Worm (Caenorhabditis elegans): ENCODE results near the gene C53B4.2.
A peak's percentile ranks its signal among the peaks of the same experiment; 100 is the strongest.

Gene C53B4.2

DNA sequence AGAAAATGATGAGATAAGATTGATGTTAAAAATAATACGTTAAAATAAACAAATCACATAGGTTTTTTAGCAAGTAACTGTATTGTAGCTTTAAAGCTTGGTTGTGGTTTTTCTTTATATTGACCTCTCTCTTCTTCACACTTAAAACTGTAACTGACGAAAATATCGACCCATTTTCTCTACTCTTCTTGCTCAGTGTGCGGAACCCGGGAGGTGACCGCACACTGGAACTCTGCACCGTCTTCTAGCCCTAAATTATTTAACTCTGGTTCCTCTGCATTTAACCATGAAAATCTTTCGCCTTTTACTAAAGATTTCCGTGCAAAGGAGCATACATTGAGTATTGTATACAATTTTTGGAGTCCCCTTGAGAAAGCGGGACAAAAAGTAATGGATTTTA, 28.5 kb downstream of the C53B4.2 start:
- TF ChIP-seq ceh-90 (tag; optimal IDR thresholded peaks at IDR 0.05) (no peak), aha-1 (tag; optimal IDR thresholded peaks at IDR 0.05) (no peak), dpl-1 (GFP tag; optimal IDR thresholded peaks at IDR 0.05) (no peak), ztf-4 (tag; optimal IDR thresholded peaks at IDR 0.05) (no peak), dsc-1 (tag; optimal IDR thresholded peaks at IDR 0.05) (no peak), efl-3 (GFP tag; optimal IDR thresholded peaks at IDR 0.05) (no peak), tbx-2 (tag; optimal IDR thresholded peaks at IDR 0.05) (no peak), C04F5.9 (tag; optimal IDR thresholded peaks at IDR 0.05) (no peak), unc-62 (GFP tag; optimal IDR thresholded peaks at IDR 0.05) (no peak), efl-1 (optimal IDR thresholded peaks at IDR 0.05) (no peak), efl-1 (GFP tag; optimal IDR thresholded peaks at IDR 0.05 in 1 of 2) (no peak), nhr-47 (tag; optimal IDR thresholded peaks at IDR 0.05) (no peak), ceh-82 (tag; optimal IDR thresholded peaks at IDR 0.05) (no peak), ceh-8 (GFP tag; optimal IDR thresholded peaks at IDR 0.05) (no peak)

- no peak for TF ChIP-seq unc-98 (GFP tag; IDR thresholded peaks at IDR 0.05)
- no peak for TF ChIP-seq sup-37 (GFP tag; optimal IDR thresholded peaks at IDR 0.05)
- no peak for TF ChIP-seq dpl-1 (GFP tag; optimal IDR thresholded peaks at IDR 0.05)
- no peak for TF ChIP-seq nhr-84 (tag; optimal IDR thresholded peaks at IDR 0.05)
- no peak for TF ChIP-seq unc-86 (tag; optimal IDR thresholded peaks at IDR 0.05)
- TF ChIP-seq mef-2 (tag; optimal IDR thresholded peaks at IDR 0.05), result no peak
- no peak for TF ChIP-seq ets-5 (GFP tag; IDR thresholded peaks at IDR 0.05)
- TF ChIP-seq unc-30 (tag; optimal IDR thresholded peaks at IDR 0.05), result no peak
- TF ChIP-seq skn-1 (tag; optimal IDR thresholded peaks at IDR 0.05), result no peak
- no peak for TF ChIP-seq pax-3 (tag; optimal IDR thresholded peaks at IDR 0.05)
- TF ChIP-seq sptf-1 (tag; optimal IDR thresholded peaks at IDR 0.05), result no peak
- no peak for TF ChIP-seq Y116A8C.19 (tag; optimal IDR thresholded peaks at IDR 0.05; ENCODE audit: borderline replicate concordance)
- no peak for TF ChIP-seq elt-2 (tag; optimal IDR thresholded peaks at IDR 0.05)
- TF ChIP-seq grh-1 (GFP tag; IDR thresholded peaks at IDR 0.05), result no peak
- no peak for TF ChIP-seq rnt-1 (tag; optimal IDR thresholded peaks at IDR 0.05)
These were observed 34.7 kb downstream of the C53B4.2 start for ce11 chrIV:9000664-9001063.

- TF ChIP-seq lin-15B (tag; optimal IDR thresholded peaks at IDR 0.05) (no peak), snpc-4 (tag; optimal IDR thresholded peaks at IDR 0.05) (peak; percentile 79)
These were observed 35.2 kb downstream of the C53B4.2 start for ce11 chrIV:9001184-9001583.

- TF ChIP-seq nhr-76 (tag; optimal IDR thresholded peaks at IDR 0.05) (no peak), elt-2 (tag; optimal IDR thresholded peaks at IDR 0.05) (no peak), F16B12.6 (tag; optimal IDR thresholded peaks at IDR 0.05) (no peak), xbp-1 (tag; optimal IDR thresholded peaks at IDR 0.05) (no peak)
These were observed 36.7 kb downstream of the C53B4.2 start, which contains the start of gene C53D6.8 for ce11 chrIV:9002636-9003035. Gene C53D6.8 (minus strand): TSS chrIV:9002736.

DNA sequence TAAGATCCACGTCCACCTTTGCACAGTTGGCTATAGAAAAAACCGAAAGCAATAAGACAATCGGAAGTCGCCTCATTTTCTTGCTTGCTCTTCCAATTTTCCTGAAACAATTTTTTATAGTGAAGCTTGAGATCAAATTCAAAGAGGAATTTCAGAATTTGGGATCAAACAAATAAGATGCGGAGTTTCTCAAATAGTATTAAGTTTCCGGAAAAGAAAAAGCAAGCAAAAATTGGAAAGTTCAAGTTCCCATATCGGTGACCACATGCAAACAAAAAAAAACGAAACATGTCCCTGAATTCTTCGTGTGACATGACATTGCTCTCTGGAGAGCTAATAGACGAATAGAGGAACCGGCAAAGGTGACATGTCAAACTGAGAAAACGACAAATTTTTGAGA, 39.3 kb downstream of the C53B4.2 start, which contains the start of gene unc-129:
Gene unc-129 (minus strand): TSS at position 101 of the 400 bp plus-strand sequence.
- TF ChIP-seq hlh-17 (GFP tag; optimal IDR thresholded peaks at IDR 0.05; ENCODE audit: borderline replicate concordance) (no peak), lin-14 (GFP tag; optimal IDR thresholded peaks at IDR 0.05) (peak; percentile 10), efl-1 (optimal IDR thresholded peaks at IDR 0.05) (no peak), efl-1 (GFP tag; optimal IDR thresholded peaks at IDR 0.05 in 1 of 2) (peak in 1 of 2 experiments; percentile 38)

- TF ChIP-seq ceh-88 (GFP tag; IDR thresholded peaks at IDR 0.05) (no peak), pag-3 (tag; optimal IDR thresholded peaks at IDR 0.05; ENCODE audit: borderline replicate concordance, insufficient read depth) (no peak), dsc-1 (tag; optimal IDR thresholded peaks at IDR 0.05) (no peak), rnt-1 (tag; optimal IDR thresholded peaks at IDR 0.05) (peak; percentile 25), ceh-90 (tag; optimal IDR thresholded peaks at IDR 0.05) (no peak), nhr-84 (tag; optimal IDR thresholded peaks at IDR 0.05) (no peak), alr-1 (tag; optimal IDR thresholded peaks at IDR 0.05; ENCODE audit: borderline replicate concordance) (no peak), lin-14 (GFP tag; optimal IDR thresholded peaks at IDR 0.05) (peak; percentile 40), blmp-1 (tag; optimal IDR thresholded peaks at IDR 0.05) (no peak), nhr-71 (tag; optimal IDR thresholded peaks at IDR 0.05) (peak; percentile 12), ets-5 (GFP tag; IDR thresholded peaks at IDR 0.05) (no peak), tbx-2 (tag; optimal IDR thresholded peaks at IDR 0.05) (no peak), ztf-11 (tag; optimal IDR thresholded peaks at IDR 0.05) (no peak), C34B4.2 (tag; optimal IDR thresholded peaks at IDR 0.05) (no peak), elt-2 (tag; optimal IDR thresholded peaks at IDR 0.05) (no peak), C16A3.4 (tag; optimal IDR thresholded peaks at IDR 0.05) (no peak), ces-1 (GFP tag; optimal IDR thresholded peaks at IDR 0.05) (no peak)
These were observed 42.0 kb downstream of the C53B4.2 start for ce11 chrIV:9007947-9008346.

All from whole organism, L1 larva.